Worm (Caenorhabditis elegans): Measurements from ENCODE around the gene Y81B9A.2.

Gene Y81B9A.2

DNA sequence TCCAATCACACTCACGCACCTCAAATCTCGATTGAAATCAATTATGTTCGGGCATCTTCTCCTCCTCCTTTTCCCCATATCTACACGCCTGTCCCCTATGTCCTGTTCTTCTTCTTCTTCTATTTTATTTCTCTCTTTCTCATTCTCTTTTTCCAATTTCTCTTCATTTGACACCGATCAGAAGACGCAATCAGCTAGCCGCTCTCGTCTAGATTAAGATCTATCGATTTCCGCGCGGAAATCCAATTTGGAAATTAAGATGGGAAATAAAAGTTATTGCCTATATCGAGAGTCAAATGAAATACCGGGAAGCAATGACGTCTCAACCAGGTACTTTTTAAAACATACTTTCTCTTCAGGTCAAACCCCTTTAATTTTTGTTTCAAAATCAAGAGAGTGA, 44.5 kb downstream of the Y81B9A.2 start:
- TF ChIP-seq nhr-11 (tag; optimal IDR thresholded peaks at IDR 0.05) (no peak), blmp-1 (tag; optimal IDR thresholded peaks at IDR 0.05; ENCODE audit: insufficient read depth) (peak; percentile 14), nhr-129 (tag; optimal IDR thresholded peaks at IDR 0.05) (no peak), fos-1 (tag; optimal IDR thresholded peaks at IDR 0.05) (peak; percentile 6), alr-1 (tag; optimal IDR thresholded peaks at IDR 0.05) (no peak), lsy-2 (tag; optimal IDR thresholded peaks at IDR 0.05) (no peak), lin-11 (tag; optimal IDR thresholded peaks at IDR 0.05) (no peak), sma-9 (GFP tag; optimal IDR thresholded peaks at IDR 0.05) (peak; percentile 50), sma-9 (tag; optimal IDR thresholded peaks at IDR 0.05) (no peak), ceh-16 (tag; optimal IDR thresholded peaks at IDR 0.05) (peak; percentile 97), nhr-10 (tag; optimal IDR thresholded peaks at IDR 0.05) (no peak), C34F6.9 (tag; optimal IDR thresholded peaks at IDR 0.05) (peak; percentile 25), sem-4 (tag; optimal IDR thresholded peaks at IDR 0.05) (peak; percentile 70), gmeb-1 (tag; optimal IDR thresholded peaks at IDR 0.05) (no peak), ceh-82 (tag; optimal IDR thresholded peaks at IDR 0.05) (no peak), mab-5 (tag; optimal IDR thresholded peaks at IDR 0.05) (no peak), nhr-25 (tag; optimal IDR thresholded peaks at IDR 0.05) (peak; percentile 23), snpc-4 (tag; optimal IDR thresholded peaks at IDR 0.05) (no peak), nhr-21 (tag; optimal IDR thresholded peaks at IDR 0.05) (peak; percentile 19), lin-39 (tag; optimal IDR thresholded peaks at IDR 0.05) (no peak), nhr-77 (tag; optimal IDR thresholded peaks at IDR 0.05) (no peak), elt-1 (tag; optimal IDR thresholded peaks at IDR 0.05) (peak; percentile 72), skn-1 (tag; optimal IDR thresholded peaks at IDR 0.05) (no peak), F13H6.1 (tag; optimal IDR thresholded peaks at IDR 0.05) (no peak), unc-55 (GFP tag; optimal IDR thresholded peaks at IDR 0.05) (no peak)

DNA sequence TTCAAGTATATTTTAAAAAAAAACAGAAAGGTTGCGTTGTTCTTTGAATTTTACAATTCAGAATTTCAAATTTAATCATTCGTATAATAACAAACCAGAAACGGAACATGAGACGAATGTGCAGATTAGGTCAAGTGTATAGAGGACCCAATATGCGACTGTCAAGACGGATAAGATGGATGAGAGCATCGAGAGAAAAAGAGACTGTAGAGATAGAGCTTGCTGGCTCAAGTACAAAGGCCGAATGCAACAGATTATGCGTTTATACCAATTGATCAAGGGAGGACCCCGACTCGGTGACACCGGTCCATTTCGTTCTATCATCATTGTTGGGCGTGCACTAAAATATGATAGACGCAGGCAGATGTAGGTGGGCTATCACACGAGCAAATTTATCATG, 46.4 kb downstream of the Y81B9A.2 start:
- TF ChIP-seq ztf-11 (tag; optimal IDR thresholded peaks at IDR 0.05), result no peak

ce11 chrX:9231556-9231955, 47.6 kb downstream of the Y81B9A.2 start:
- TF ChIP-seq fos-1 (tag; optimal IDR thresholded peaks at IDR 0.05) (peak; percentile 12), ama-1 (optimal IDR thresholded peaks at IDR 0.05) (no peak)

DNA sequence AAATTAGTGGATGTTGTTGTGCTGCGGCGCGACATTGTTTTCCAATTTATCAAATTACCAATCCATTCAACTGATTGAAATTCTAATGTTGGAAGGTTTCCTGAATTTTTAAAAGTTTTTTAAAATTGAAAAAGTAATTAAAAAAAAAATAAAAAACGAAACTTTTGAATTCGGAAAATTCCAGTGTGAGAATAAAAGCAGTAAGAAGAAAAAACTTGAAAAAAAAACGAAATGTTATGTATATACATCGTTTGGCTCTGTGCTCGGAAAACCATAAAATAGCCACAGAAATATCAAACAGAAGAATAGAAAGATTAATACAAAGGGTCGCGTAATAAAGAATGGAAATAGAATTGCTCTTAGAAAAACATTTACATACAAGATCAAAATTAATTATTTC, 48.1 kb downstream of the Y81B9A.2 start, which contains the start of gene vav-1:
Gene vav-1, minus strand, starts transcription at position 101 of the 400 bp plus-strand sequence.
- no peak for TF ChIP-seq lin-39 (tag; optimal IDR thresholded peaks at IDR 0.05)
- no peak for TF ChIP-seq nhr-10 (tag; optimal IDR thresholded peaks at IDR 0.05)
- TF ChIP-seq nhr-23 (tag; optimal IDR thresholded peaks at IDR 0.05), result no peak
- no peak for TF ChIP-seq egl-27 (tag; optimal IDR thresholded peaks at IDR 0.05)
- TF ChIP-seq ZK546.5 (tag; optimal IDR thresholded peaks at IDR 0.05), result no peak
- no peak for TF ChIP-seq lin-11 (tag; optimal IDR thresholded peaks at IDR 0.05)
- TF ChIP-seq unc-62 (GFP tag; optimal IDR thresholded peaks at IDR 0.05), result no peak

ce11 chrX:9233805-9234204, 49.9 kb downstream of the Y81B9A.2 start:
- TF ChIP-seq sem-4 (tag; optimal IDR thresholded peaks at IDR 0.05) (no peak), elt-1 (tag; optimal IDR thresholded peaks at IDR 0.05) (no peak), nhr-11 (tag; optimal IDR thresholded peaks at IDR 0.05) (no peak), unc-62 (GFP tag; optimal IDR thresholded peaks at IDR 0.05) (no peak), nhr-77 (tag; optimal IDR thresholded peaks at IDR 0.05) (no peak), ceh-82 (tag; optimal IDR thresholded peaks at IDR 0.05) (no peak), nhr-6 (tag; optimal IDR thresholded peaks at IDR 0.05) (no peak)
